Fruit fly (Drosophila melanogaster) whole organism, embryonic: ENCODE measurements around the gene DnaJ-H.

Experiments used
- Atf3 ChIP-seq: fragments of 200-800 bp; sonication (Bioruptor generic); optimal IDR thresholded peaks from 3 replicates; lab custom pipeline; 2016; ENCODE audit warnings: missing biosample characterization, missing genetic modification characterization
- BEAF-32 ChIP-seq: fragments of 200-800 bp; sonication (Bioruptor generic); optimal IDR thresholded peaks from 3 replicates; lab custom pipeline; 2017; ENCODE audit warnings: missing biosample characterization, missing genetic modification characterization, mild to moderate bottlenecking, moderate library complexity, missing genetic modification reagents
- CG10209 ChIP-seq: fragments of 200-800 bp; sonication (Bioruptor generic); optimal IDR thresholded peaks from 3 replicates; lab custom pipeline; 2017; ENCODE audit warnings: missing biosample characterization, mild to moderate bottlenecking, missing genetic modification characterization, missing genetic modification reagents
- CG10267 ChIP-seq: fragments of 200-800 bp; sonication (Bioruptor generic); optimal IDR thresholded peaks from 2 replicates; lab custom pipeline; 2018; ENCODE audit warnings: missing biosample characterization, mild to moderate bottlenecking, missing genetic modification characterization, moderate library complexity
- CG11247 ChIP-seq: fragments of 200-800 bp; sonication (Bioruptor generic); IDR thresholded peaks from 2 replicates; pipeline ENCODE4 v1.3.6; 2022; ENCODE audit warnings: missing biosample characterization, missing genetic modification characterization
- CG12299 ChIP-seq: fragments of 200-800 bp; sonication (Bioruptor generic); optimal IDR thresholded peaks from 2 replicates; lab custom pipeline; 2018; ENCODE audit warnings: missing biosample characterization, mild to moderate bottlenecking, missing genetic modification characterization
- CG12659 ChIP-seq: fragments of 200-800 bp; sonication (Bioruptor generic); optimal IDR thresholded peaks from 3 replicates; lab custom pipeline; 2017; ENCODE audit warnings: mild to moderate bottlenecking, missing biosample characterization, missing genetic modification reagents, missing genetic modification characterization
- CG12769 ChIP-seq: fragments of 200-800 bp; sonication (Bioruptor generic); optimal IDR thresholded peaks from 2 replicates; lab custom pipeline; 2019; ENCODE audit warnings: missing biosample characterization, mild to moderate bottlenecking, missing genetic modification characterization, moderate library complexity
- CG13287 ChIP-seq: fragments of 200-800 bp; sonication (Bioruptor generic); IDR thresholded peaks from 2 replicates; pipeline ENCODE4 v1.3.6; 2022; ENCODE audit warnings: missing biosample characterization, missing genetic modification characterization; ENCODE audit not compliant: partially characterized antibody
- CG15011 ChIP-seq: fragments of 200-800 bp; sonication (Bioruptor generic); optimal IDR thresholded peaks from 3 replicates; lab custom pipeline; 2018; ENCODE audit warnings: missing biosample characterization, mild to moderate bottlenecking, missing genetic modification characterization
- CG17829 ChIP-seq: fragments of 200-800 bp; optimal IDR thresholded peaks from 2 replicates; lab custom pipeline; 2019; ENCODE audit warnings: missing biosample characterization, mild to moderate bottlenecking, missing genetic modification characterization, moderate library complexity
- CG30403 ChIP-seq: fragments of 200-800 bp; sonication (Bioruptor generic); optimal IDR thresholded peaks from 3 replicates; lab custom pipeline; 2016; ENCODE audit warnings: missing biosample characterization, missing genetic modification characterization
- CG31388 ChIP-seq: fragments of 200-800 bp; sonication (Bioruptor generic); optimal IDR thresholded peaks from 2 replicates; lab custom pipeline; 2016; ENCODE audit warnings: missing biosample characterization, missing genetic modification characterization
- CG34422 ChIP-seq: fragments of 200-800 bp; sonication (Bioruptor generic); IDR thresholded peaks from 3 replicates; pipeline ENCODE4 v1.3.6; 2022; ENCODE audit warnings: missing biosample characterization, missing genetic modification characterization
- CG3838 ChIP-seq: fragments of 200-800 bp; sonication (Bioruptor generic); optimal IDR thresholded peaks from 3 replicates; lab custom pipeline; 2016; ENCODE audit warnings: missing biosample characterization, missing genetic modification characterization
- CG42726 ChIP-seq: fragments of 200-800 bp; sonication (Bioruptor generic); IDR thresholded peaks from 2 replicates; pipeline ENCODE4 v1.3.6; 2022; ENCODE audit warnings: missing biosample characterization, missing genetic modification characterization; ENCODE audit not compliant: partially characterized antibody
- CG5180 ChIP-seq: fragments of 200-800 bp; sonication (Bioruptor generic); optimal IDR thresholded peaks from 3 replicates; lab custom pipeline; 2017; ENCODE audit warnings: missing biosample characterization, missing genetic modification characterization, mild to moderate bottlenecking, moderate library complexity, missing genetic modification reagents
- CG8388 ChIP-seq: fragments of 200-800 bp; sonication (Bioruptor generic); optimal IDR thresholded peaks from 2 replicates; lab custom pipeline; 2019; ENCODE audit warnings: missing biosample characterization, mild to moderate bottlenecking, missing genetic modification characterization, moderate library complexity
- CG8924 ChIP-seq: fragments of 200-800 bp; optimal IDR thresholded peaks from 3 replicates; lab custom pipeline; 2019; ENCODE audit warnings: missing biosample characterization, mild to moderate bottlenecking, missing genetic modification characterization, moderate library complexity
- CG9797 ChIP-seq: fragments of 200-800 bp; sonication (Bioruptor generic); optimal IDR thresholded peaks from 3 replicates; lab custom pipeline; 2018; ENCODE audit warnings: missing biosample characterization, mild to moderate bottlenecking, missing genetic modification characterization
- CG9876 ChIP-seq: fragments of 200-800 bp; sonication (Bioruptor generic); optimal IDR thresholded peaks from 2 replicates; lab custom pipeline; 2016; ENCODE audit warnings: missing biosample characterization, missing genetic modification characterization
- CrebB ChIP-seq: fragments of 200-800 bp; sonication (Bioruptor generic); optimal IDR thresholded peaks from 3 replicates; lab custom pipeline; 2018; ENCODE audit warnings: missing biosample characterization, mild to moderate bottlenecking, missing genetic modification characterization
- E2f2 ChIP-seq: fragments of 200-800 bp; sonication (Bioruptor generic); IDR thresholded peaks from 2 replicates; pipeline ENCODE4 v1.3.6; 2022; ENCODE audit warnings: missing biosample characterization, missing genetic modification characterization
- Eip74EF ChIP-seq, 2 experiments: fragments of 200-800 bp in 1 of 2; fragments of >200 bp in 1 of 2; sonication (Bioruptor generic) in 1 of 2; optimal IDR thresholded peaks; 2 replicates each; lab custom pipeline; 2017 to 2019; ENCODE audit warnings: missing biosample characterization in 2 of 2, missing genetic modification characterization in 2 of 2, mild to moderate bottlenecking in 1 of 2, moderate library complexity in 1 of 2
- Fer3 ChIP-seq: fragments of 200-800 bp; sonication (Bioruptor generic); optimal IDR thresholded peaks from 2 replicates; lab custom pipeline; 2018; ENCODE audit warnings: missing biosample characterization, mild to moderate bottlenecking, missing genetic modification characterization, moderate library complexity
- H2.0 ChIP-seq: fragments of 200-800 bp; sonication (Bioruptor generic); IDR thresholded peaks from 2 replicates; pipeline ENCODE4 v1.3.6; 2022; ENCODE audit warnings: missing biosample characterization, missing genetic modification characterization
- Kr ChIP-seq: fragments of 200-800 bp; sonication (Bioruptor generic); optimal IDR thresholded peaks from 2 replicates; lab custom pipeline; 2017; ENCODE audit warnings: missing biosample characterization, mild to moderate bottlenecking, missing genetic modification characterization
- Lhr ChIP-seq: fragments of 200-800 bp; sonication (Bioruptor generic); optimal IDR thresholded peaks from 3 replicates; lab custom pipeline; 2017; ENCODE audit warnings: mild to moderate bottlenecking, missing biosample characterization, missing genetic modification reagents, missing genetic modification characterization
- Xbp1 ChIP-seq: fragments of 200-800 bp; sonication (Bioruptor generic); optimal IDR thresholded peaks from 3 replicates; lab custom pipeline; 2016; ENCODE audit warnings: missing biosample characterization, mild to moderate bottlenecking, missing genetic modification characterization
- ash1 ChIP-seq: fragments of 200-800 bp; sonication (Bioruptor generic); optimal IDR thresholded peaks from 2 replicates; lab custom pipeline; 2018; ENCODE audit warnings: missing biosample characterization, mild to moderate bottlenecking, missing genetic modification characterization
- bigmax ChIP-seq: fragments of 200-800 bp; sonication (Bioruptor generic); optimal IDR thresholded peaks from 2 replicates; lab custom pipeline; 2018; ENCODE audit warnings: missing biosample characterization, mild to moderate bottlenecking, missing genetic modification characterization
- caup ChIP-seq: fragments of 200-800 bp; sonication (Bioruptor generic); optimal IDR thresholded peaks from 3 replicates; lab custom pipeline; 2017; ENCODE audit warnings: missing biosample characterization, mild to moderate bottlenecking, missing genetic modification characterization, moderate library complexity; ENCODE audit not compliant: severe bottlenecking
- crp ChIP-seq, 2 experiments: fragments of 200-800 bp; sonication (Bioruptor generic); optimal IDR thresholded peaks; 2 replicates in 1 of 2; 3 replicates in 1 of 2; lab custom pipeline; 2017; ENCODE audit warnings: missing biosample characterization in 2 of 2, missing genetic modification characterization in 2 of 2, mild to moderate bottlenecking in 1 of 2, moderate library complexity in 1 of 2
- da ChIP-seq: fragments of 200-800 bp; sonication (Bioruptor generic); optimal IDR thresholded peaks from 2 replicates; lab custom pipeline; 2016; ENCODE audit warnings: missing biosample characterization, missing genetic modification characterization
- exex ChIP-seq: fragments of 200-800 bp; sonication (Bioruptor generic); optimal IDR thresholded peaks from 4 replicates; lab custom pipeline; 2018; ENCODE audit warnings: missing biosample characterization, mild to moderate bottlenecking, missing genetic modification characterization, moderate library complexity
- fru ChIP-seq: fragments of >200 bp; optimal IDR thresholded peaks from 2 replicates; lab custom pipeline; 2017
- ftz-f1 ChIP-seq: fragments of 200-800 bp; sonication (Bioruptor generic); optimal IDR thresholded peaks from 2 replicates; lab custom pipeline; 2016; ENCODE audit warnings: missing biosample characterization, missing genetic modification characterization
- gfzf ChIP-seq: fragments of 200-800 bp; sonication (Bioruptor generic); optimal IDR thresholded peaks from 2 replicates; lab custom pipeline; 2016; ENCODE audit warnings: missing biosample characterization, mild to moderate bottlenecking, missing genetic modification characterization, moderate library complexity
- otp ChIP-seq: fragments of 200-800 bp; sonication (Bioruptor generic); IDR thresholded peaks from 3 replicates; pipeline ENCODE4, ENCODE4 v1.3.6; 2022; ENCODE audit warnings: missing biosample characterization, missing genetic modification characterization
- pros ChIP-seq: fragments of 200-800 bp; sonication (Bioruptor generic); optimal IDR thresholded peaks from 3 replicates; lab custom pipeline; 2019; ENCODE audit warnings: missing biosample characterization, mild to moderate bottlenecking, missing genetic modification characterization, moderate library complexity
- pzg ChIP-seq: fragments of 200-800 bp; sonication (Bioruptor generic); optimal IDR thresholded peaks from 3 replicates; lab custom pipeline; 2018; ENCODE audit warnings: missing biosample characterization, mild to moderate bottlenecking, missing genetic modification characterization, moderate library complexity
- ranshi ChIP-seq: fragments of 200-800 bp; sonication (Bioruptor generic); IDR thresholded peaks from 2 replicates; pipeline ENCODE4 v1.3.6; 2022; ENCODE audit warnings: missing biosample characterization, missing genetic modification characterization
- repo ChIP-seq: fragments of 200-800 bp; sonication (Bioruptor generic); optimal IDR thresholded peaks from 2 replicates; lab custom pipeline; 2016; ENCODE audit warnings: missing biosample characterization, missing genetic modification characterization
- sd ChIP-seq: fragments of 200-800 bp; sonication (Bioruptor generic); optimal IDR thresholded peaks from 3 replicates; lab custom pipeline; 2018; ENCODE audit warnings: missing biosample characterization, mild to moderate bottlenecking, missing genetic modification characterization, moderate library complexity
- sisA ChIP-seq: fragments of 200-800 bp; sonication (Bioruptor generic); IDR thresholded peaks from 2 replicates; pipeline ENCODE4 v1.3.6; 2022; ENCODE audit warnings: missing biosample characterization, missing genetic modification characterization
- slp2 ChIP-seq: fragments of 200-800 bp; sonication (Bioruptor generic); optimal IDR thresholded peaks from 2 replicates; lab custom pipeline; 2016; ENCODE audit warnings: missing biosample characterization, missing genetic modification characterization
- unc-4 ChIP-seq: fragments of 200-800 bp; sonication (Bioruptor generic); IDR thresholded peaks from 2 replicates; pipeline ENCODE4 v1.3.6; 2022; ENCODE audit warnings: missing biosample characterization, missing genetic modification characterization; ENCODE audit not compliant: partially characterized antibody
- vfl ChIP-seq: fragments of 200-800 bp; sonication (Bioruptor generic); optimal IDR thresholded peaks from 2 replicates; lab custom pipeline; 2016; ENCODE audit warnings: missing biosample characterization, missing genetic modification characterization
- zen ChIP-seq: fragments of 200-800 bp; sonication (Bioruptor generic); optimal IDR thresholded peaks from 3 replicates; lab custom pipeline; 2018; ENCODE audit warnings: missing biosample characterization, mild to moderate bottlenecking, missing genetic modification characterization, moderate library complexity
- zfh1 ChIP-seq: fragments of 200-800 bp; sonication (Bioruptor generic); IDR thresholded peaks from 3 replicates; pipeline ENCODE4 v1.3.6; 2022; ENCODE audit warnings: missing biosample characterization, missing genetic modification characterization

DnaJ-H gene

DNA sequence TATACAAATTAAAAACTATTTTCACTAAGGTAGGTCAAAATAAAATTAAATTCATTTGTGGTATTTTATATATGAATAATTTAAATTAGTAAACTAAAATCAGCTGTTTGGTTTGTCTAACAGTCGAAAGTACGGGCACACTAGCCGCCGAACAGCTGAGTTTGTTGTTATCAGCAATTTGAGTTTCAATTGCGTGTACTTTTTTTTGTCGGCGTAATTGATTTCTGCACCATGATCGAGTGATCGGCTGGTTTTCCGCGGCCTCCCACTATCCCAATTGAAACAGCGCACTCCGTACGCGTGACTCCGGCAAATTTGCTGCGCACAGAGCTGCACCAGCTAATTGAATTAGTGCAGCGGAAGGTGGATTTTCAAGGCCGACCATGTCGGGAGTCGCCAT, 13.2 kb upstream of the DnaJ-H start, which contains the start of gene Alg7 (continued):
- no peak for TF ChIP-seq CG10209 (GFP tag; lab: Kevin White, UChicago)
- TF ChIP-seq Kr, result no peak
- TF ChIP-seq zen (tag; lab: Kevin White, UChicago), result peak; percentile 4
- TF ChIP-seq CG8924 (tag; lab: Kevin White, UChicago), result peak; percentile 2
- no peak for TF ChIP-seq Eip74EF (GFP tag; optimal IDR thresholded peaks at IDR 0.05; lab: Kevin White, UChicago)
- no peak for TF ChIP-seq CG42726 (GFP tag; lab: Robert Waterston, UW)
- TF ChIP-seq CG9797 (GFP tag; lab: Kevin White, UChicago), result peak; percentile 72
- TF ChIP-seq CG34422 (GFP tag; lab: Robert Waterston, UW), result peak; percentile 55; the same call in 1 of the 3 replicates
- TF ChIP-seq CG10267, result peak; percentile 50
- no peak for TF ChIP-seq fru
- no peak for TF ChIP-seq CG12769 (tag; lab: Kevin White, UChicago)
- peak; percentile 45 for TF ChIP-seq E2f2 (GFP tag; lab: Robert Waterston, UW)
- TF ChIP-seq crp (GFP tag; optimal IDR thresholded peaks at IDR 0.05; lab: Kevin White, UChicago), result peak; percentile 79 to 97
- TF ChIP-seq CG13287, result peak; percentile 50
- TF ChIP-seq CG31388 (GFP tag; lab: Kevin White, UChicago), result no peak
- no peak for TF ChIP-seq CG5180 (GFP tag; lab: Kevin White, UChicago)
- TF ChIP-seq sd (tag; lab: Kevin White, UChicago), result no peak
- TF ChIP-seq Lhr (GFP tag; lab: Kevin White, UChicago), result no peak
- peak; percentile 43 for TF ChIP-seq gfzf
- TF ChIP-seq CG17829 (tag; lab: Kevin White, UChicago), result no peak
- peak; percentile 45 for TF ChIP-seq pzg (GFP tag; lab: Kevin White, UChicago)
- peak; percentile 91 for TF ChIP-seq ftz-f1 (GFP tag; lab: Kevin White, UChicago)
- TF ChIP-seq BEAF-32, result peak; percentile 6
- 0 out of 2 replicates have a peak, but pooled peaks have one; percentile 15 for TF ChIP-seq unc-4 (GFP tag; lab: Robert Waterston, UW)
- no peak for TF ChIP-seq H2.0 (GFP tag; lab: Robert Waterston, UW)
- TF ChIP-seq CG12659 (GFP tag; lab: Kevin White, UChicago), result no peak
- TF ChIP-seq caup (GFP tag; lab: Kevin White, UChicago), result no peak

dm6 chr2L:13176701-13177249, 10.9 kb upstream of the DnaJ-H start, which contains the start of the genes Sfmbt and CG5439:
Gene Sfmbt, minus strand, starts transcription at chr2L:13176785.
Gene CG5439, plus strand, starts transcription at chr2L:13177150.
- peak; percentile 69 for TF ChIP-seq CG9876 (GFP tag; lab: Kevin White, UChicago)
- TF ChIP-seq sisA, result peak; percentile 77
- TF ChIP-seq CG11247 (GFP tag; lab: Robert Waterston, UW), result peak; percentile 61
- peak; percentile 65 for TF ChIP-seq CG8388 (GFP tag; lab: Kevin White, UChicago)
- no peak for TF ChIP-seq exex (tag; lab: Kevin White, UChicago)
- TF ChIP-seq ash1 (GFP tag; lab: Kevin White, UChicago), result no peak
- TF ChIP-seq vfl (GFP tag; lab: Kevin White, UChicago), result peak; percentile 56
- TF ChIP-seq CG15011 (GFP tag; lab: Kevin White, UChicago), result no peak
- no peak for TF ChIP-seq CrebB
- 0 out of 3 replicates have a peak, but pooled peaks have one; percentile 8 for TF ChIP-seq zfh1 (GFP tag; lab: Robert Waterston, UW)
- peak; percentile 53 for TF ChIP-seq Atf3 (GFP tag; lab: Kevin White, UChicago)
- TF ChIP-seq Xbp1 (GFP tag; lab: Kevin White, UChicago), result peak; percentile 87
- TF ChIP-seq CG30403 (GFP tag; lab: Kevin White, UChicago), result peak; percentile 91
- TF ChIP-seq Fer3, result no peak
- peak; percentile 6 for TF ChIP-seq CG12299 (tag; lab: Kevin White, UChicago)
- peak; percentile 38 for TF ChIP-seq ranshi (GFP tag; lab: Robert Waterston, UW)
- TF ChIP-seq bigmax, result no peak
- peak; percentile 56 for TF ChIP-seq da (GFP tag; lab: Kevin White, UChicago)
- peak; percentile 26 for TF ChIP-seq CG3838 (GFP tag; lab: Kevin White, UChicago)
- peak; percentile 73 for TF ChIP-seq slp2 (GFP tag; lab: Kevin White, UChicago)
- TF ChIP-seq pros (GFP tag; lab: Kevin White, UChicago), result no peak
- no peak for TF ChIP-seq otp (GFP tag; lab: Robert Waterston, UW)
- peak; percentile 43 for TF ChIP-seq repo (GFP tag; lab: Kevin White, UChicago)
